Fruit fly (Drosophila melanogaster): ENCODE results near the gene LManII.
A peak's percentile ranks its signal among the peaks of the same experiment; 100 is the strongest.

Gene LManII

dm6 chr2L:10506557-10507252 is 49.2 kb downstream of the LManII start, which contains the start of the genes Myo31DF and CG6094 (continued):
- TF ChIP-seq CG12155 (GFP tag; optimal IDR thresholded peaks at IDR 0.05): peak; percentile 50
- TF ChIP-seq ttk (GFP tag; IDR thresholded peaks at IDR 0.05): no peak
- TF ChIP-seq pho (GFP tag; optimal IDR thresholded peaks at IDR 0.05): peak; percentile 55
- peak; percentile 61 for TF ChIP-seq BEAF-32 (GFP tag; optimal IDR thresholded peaks at IDR 0.05)
- TF ChIP-seq Doc3 (GFP tag; IDR thresholded peaks at IDR 0.05; ENCODE audit: partially characterized antibody): no peak
- no peak for TF ChIP-seq sna (GFP tag; IDR thresholded peaks at IDR 0.05; ENCODE audit: partially characterized antibody)
- peak; percentile 97 for TF ChIP-seq gfzf (GFP tag; optimal IDR thresholded peaks at IDR 0.05)
- TF ChIP-seq CG8290 (GFP tag; optimal IDR thresholded peaks at IDR 0.05): no peak
- TF ChIP-seq CG8290 (tag; optimal IDR thresholded peaks at IDR 0.05): peak in 1 of 2 experiments; percentile 81
- peak; percentile 43 for TF ChIP-seq fu2 (GFP tag; optimal IDR thresholded peaks at IDR 0.05)
- TF ChIP-seq Ets65A (GFP tag): peak; percentile 85
- TF ChIP-seq Taf1 (GFP tag; IDR thresholded peaks at IDR 0.05): no peak
- TF ChIP-seq CG6654 (GFP tag; optimal IDR thresholded peaks at IDR 0.05): peak; percentile 96
- peak; percentile 57 for TF ChIP-seq bcd (GFP tag; optimal IDR thresholded peaks at IDR 0.05)
- peak; percentile 19 for TF ChIP-seq CG4328 (GFP tag; optimal IDR thresholded peaks at IDR 0.05)
- peak; percentile 39 for TF ChIP-seq gem (tag; optimal IDR thresholded peaks at IDR 0.05)
- peak; percentile 13 for TF ChIP-seq CG9817 (tag; optimal IDR thresholded peaks at IDR 0.05)
- peak; percentile 71 for TF ChIP-seq CG30020 (tag; optimal IDR thresholded peaks at IDR 0.05)
- peak in 1 of 2 experiments; percentile 26 for TF ChIP-seq Hr51 (GFP tag; optimal IDR thresholded peaks at IDR 0.05)
- TF ChIP-seq Atf3 (GFP tag; optimal IDR thresholded peaks at IDR 0.05): no peak
- peak; percentile 75 for TF ChIP-seq CTCF (GFP tag; optimal IDR thresholded peaks at IDR 0.05)
- TF ChIP-seq CG8924 (tag; optimal IDR thresholded peaks at IDR 0.05): peak; percentile 9
- TF ChIP-seq Dp (GFP tag; optimal IDR thresholded peaks at IDR 0.05): peak; percentile 94
- no peak for TF ChIP-seq unpg (GFP tag; optimal IDR thresholded peaks at IDR 0.05)
- peak; percentile 89 for TF ChIP-seq rib (GFP tag; IDR thresholded peaks at IDR 0.05)
- TF ChIP-seq lmd (GFP tag; IDR thresholded peaks at IDR 0.05): peak; percentile 5; the same call in 1 of the 2 replicates
- TF ChIP-seq CG13624 (GFP tag; optimal IDR thresholded peaks at IDR 0.05): peak; percentile 41
- peak; percentile 90 for TF ChIP-seq CG5180 (GFP tag; optimal IDR thresholded peaks at IDR 0.05)
- no peak for TF ChIP-seq pb (GFP tag; optimal IDR thresholded peaks at IDR 0.05)
- peak; percentile 54 for TF ChIP-seq ERR (GFP tag; optimal IDR thresholded peaks at IDR 0.05)
- peak; percentile 81 for TF ChIP-seq Ets97D (GFP tag; optimal IDR thresholded peaks at IDR 0.05)
- no peak for TF ChIP-seq BtbVII (GFP tag; optimal IDR thresholded peaks at IDR 0.05)
- peak; percentile 38 for TF ChIP-seq CG7786 (GFP tag; optimal IDR thresholded peaks at IDR 0.05)
- no peak for TF ChIP-seq Spps (tag; optimal IDR thresholded peaks at IDR 0.05)
- TF ChIP-seq CG8281 (tag; optimal IDR thresholded peaks at IDR 0.05): no peak
- TF ChIP-seq vvl (GFP tag; IDR thresholded peaks at IDR 0.05): peak; percentile 44
- no peak for TF ChIP-seq CG17612 (GFP tag; IDR thresholded peaks at IDR 0.05)

dm6 chr2L:10510088-10510487 is 52.6 kb downstream of the LManII start, which contains the start of gene CG7384:
CG7384 (minus strand) TSS chr2L:10510453.
- TF ChIP-seq CG14965 (GFP tag; optimal IDR thresholded peaks at IDR 0.05; ENCODE audit: borderline replicate concordance): no peak
- no peak for TF ChIP-seq Eip74EF (GFP tag; optimal IDR thresholded peaks at IDR 0.05)
- no peak for TF ChIP-seq repo (GFP tag; optimal IDR thresholded peaks at IDR 0.05)
- TF ChIP-seq CG10366 (GFP tag; IDR thresholded peaks at IDR 0.05): no peak
- no peak for TF ChIP-seq CoRest (tag; optimal IDR thresholded peaks at IDR 0.05)
- TF ChIP-seq MESR4 (GFP tag; optimal IDR thresholded peaks at IDR 0.05): no peak
- no peak for TF ChIP-seq disco-r (GFP tag; optimal IDR thresholded peaks at IDR 0.05)
- no peak for TF ChIP-seq Doc3 (GFP tag; IDR thresholded peaks at IDR 0.05; ENCODE audit: partially characterized antibody)
- TF ChIP-seq tgo (GFP tag; IDR thresholded peaks at IDR 0.05): no peak
- TF ChIP-seq CG4730 (GFP tag; IDR thresholded peaks at IDR 0.05): no peak
- no peak for TF ChIP-seq lbe (GFP tag; optimal IDR thresholded peaks at IDR 0.05)
- TF ChIP-seq tna (GFP tag; IDR thresholded peaks at IDR 0.05; ENCODE audit: partially characterized antibody): no peak
- peak; percentile 48 for TF ChIP-seq Med (GFP tag)
- TF ChIP-seq Hand (GFP tag; optimal IDR thresholded peaks at IDR 0.05): no peak
- no peak for TF ChIP-seq CG1529 (GFP tag; optimal IDR thresholded peaks at IDR 0.05)
- TF ChIP-seq sob (GFP tag; IDR thresholded peaks at IDR 0.05): 0 out of 2 replicates have a peak, but pooled peaks have one; percentile 12

All from whole organism, embryonic.